Worm (Caenorhabditis elegans) whole organism, young adult: ENCODE results near the gene cest-2.2.

Experiments used
- C06A6.2 ChIP-seq: fragments of 200-800 bp; sonication (Bioruptor generic); conservative IDR thresholded peaks from 2 replicates; pipeline ENCODE4 v1.3.6; 2022; ENCODE audit warnings: missing genetic modification characterization, missing compliant biosample characterization
- D2030.7 ChIP-seq: fragments of 200-800 bp; sonication (Bioruptor generic); IDR thresholded peaks from 2 replicates; pipeline ENCODE4 v1.3.6; 2022; ENCODE audit warnings: missing genetic modification reagents, missing genetic modification characterization, missing compliant biosample characterization
- F22D6.2 ChIP-seq: sonication (generic microtip); optimal IDR thresholded peaks from 2 replicates; lab custom pipeline; 2016; ENCODE audit warnings: mild to moderate bottlenecking, missing genetic modification characterization, missing compliant biosample characterization
- F52B5.7 ChIP-seq: sonication (generic microtip); optimal IDR thresholded peaks from 2 replicates; lab custom pipeline; 2016; ENCODE audit warnings: mild to moderate bottlenecking, missing genetic modification characterization, missing compliant biosample characterization
- F57A8.1 ChIP-seq: fragments of 200-800 bp; sonication (Bioruptor generic); optimal IDR thresholded peaks from 2 replicates; lab custom pipeline; 2018; ENCODE audit warnings: mild to moderate bottlenecking, missing genetic modification characterization, moderate library complexity, missing compliant biosample characterization
- K12H6.12 ChIP-seq: fragments of 200-800 bp; sonication (Bioruptor generic); optimal IDR thresholded peaks from 2 replicates; lab custom pipeline; 2018; ENCODE audit warnings: mild to moderate bottlenecking, missing genetic modification characterization, missing compliant biosample characterization
- Y95B8A.8 ChIP-seq: fragments of 200-800 bp; sonication (Bioruptor generic); IDR thresholded peaks from 2 replicates; pipeline ENCODE4 v1.3.6; 2022; ENCODE audit warnings: missing genetic modification reagents, missing genetic modification characterization, missing compliant biosample characterization
- akir-1 ChIP-seq: fragments of 200-800 bp; sonication (Bioruptor generic); optimal IDR thresholded peaks from 2 replicates; lab custom pipeline; 2018; ENCODE audit warnings: mild to moderate bottlenecking, missing genetic modification characterization, moderate library complexity, missing compliant biosample characterization
- attf-5 ChIP-seq: fragments of 200-800 bp; sonication (Bioruptor generic); optimal IDR thresholded peaks from 2 replicates; lab custom pipeline; 2018; ENCODE audit warnings: mild to moderate bottlenecking, missing genetic modification characterization, missing compliant biosample characterization
- ccch-3 ChIP-seq: fragments of 200-800 bp; sonication (Bioruptor generic); optimal IDR thresholded peaks from 2 replicates; lab custom pipeline; 2018; ENCODE audit warnings: mild to moderate bottlenecking, missing genetic modification characterization, missing compliant biosample characterization
- cebp-1 ChIP-seq, 2 experiments: fragments of 200-800 bp in 1 of 2; sonication (Bioruptor generic) in 1 of 2; sonication (generic microtip) in 1 of 2; IDR thresholded peaks in 1 of 2; optimal IDR thresholded peaks in 1 of 2; 2 replicates each; pipeline versions ENCODE4 v1.3.6 to Lab custom; 2017 to 2022; ENCODE audit warnings: missing compliant biosample characterization in 2 of 2, missing genetic modification characterization in 2 of 2, mild to moderate bottlenecking in 1 of 2, missing genetic modification reagents in 1 of 2, moderate library complexity in 1 of 2
- ceh-40 ChIP-seq: fragments of 200-800 bp; sonication (Bioruptor generic); IDR thresholded peaks from 2 replicates; pipeline ENCODE4 v1.3.6; 2022; ENCODE audit warnings: missing genetic modification characterization, missing compliant biosample characterization
- ceh-79 ChIP-seq: sonication (generic microtip); optimal IDR thresholded peaks from 2 replicates; lab custom pipeline; 2017; ENCODE audit warnings: mild to moderate bottlenecking, missing genetic modification characterization, missing compliant biosample characterization
- dox-1 ChIP-seq: fragments of 200-800 bp; sonication (Bioruptor generic); IDR thresholded peaks from 2 replicates; pipeline ENCODE4 v1.3.6; 2022; ENCODE audit warnings: missing genetic modification reagents, missing genetic modification characterization, missing compliant biosample characterization
- dpl-1 ChIP-seq: fragments of 150-350 bp; optimal IDR thresholded peaks from 2 replicates; lab custom pipeline; 2014; ENCODE audit warnings: missing biosample characterization, missing genetic modification reagents, missing genetic modification characterization
- egl-44 ChIP-seq: fragments of 200-800 bp; sonication (Bioruptor generic); IDR thresholded peaks from 2 replicates; pipeline ENCODE4 v1.3.6; 2022; ENCODE audit warnings: missing genetic modification reagents, missing genetic modification characterization, missing compliant biosample characterization
- ets-4 ChIP-seq: fragments of 200-800 bp; sonication (Bioruptor generic); optimal IDR thresholded peaks from 2 replicates; lab custom pipeline; 2018; ENCODE audit warnings: mild to moderate bottlenecking, missing genetic modification characterization, missing compliant biosample characterization
- him-1 ChIP-seq: sonication (generic microtip); optimal IDR thresholded peaks from 2 replicates; lab custom pipeline; 2016; ENCODE audit warnings: missing genotype, missing genetic modification reagents, missing genetic modification characterization, missing compliant biosample characterization
- hmg-1.2 ChIP-seq: fragments of 200-800 bp; sonication (Bioruptor generic); IDR thresholded peaks from 2 replicates; pipeline ENCODE4 v1.3.6; 2022; ENCODE audit warnings: missing genetic modification reagents, missing genetic modification characterization, missing compliant biosample characterization
- hrde-1 ChIP-seq: sonication (generic microtip); optimal IDR thresholded peaks from 2 replicates; lab custom pipeline; 2016; ENCODE audit warnings: missing genetic modification characterization, mild to moderate bottlenecking, missing compliant biosample characterization, moderate library complexity, missing genotype, missing genetic modification reagents, borderline replicate concordance
- hsf-1 ChIP-seq: fragments of 200-800 bp; sonication (Bioruptor generic); IDR thresholded peaks from 2 replicates; pipeline ENCODE4 v1.3.6; 2022; ENCODE audit warnings: missing genetic modification reagents, missing genetic modification characterization, missing compliant biosample characterization
- lag-1 ChIP-seq: fragments of 200-800 bp; sonication (Bioruptor generic); IDR thresholded peaks from 2 replicates; pipeline ENCODE4 v1.3.6; 2022; ENCODE audit warnings: missing genetic modification reagents, missing genetic modification characterization, missing compliant biosample characterization
- let-607 ChIP-seq, 2 experiments: fragments of 200-800 bp in 1 of 2; sonication (Bioruptor generic) in 1 of 2; sonication (generic microtip) in 1 of 2; optimal IDR thresholded peaks; 2 replicates each; lab custom pipeline; 2016 to 2018; ENCODE audit warnings: mild to moderate bottlenecking in 2 of 2, missing compliant biosample characterization in 2 of 2, missing genetic modification characterization in 2 of 2, moderate library complexity in 2 of 2, missing genotype in 1 of 2
- lin-54 ChIP-seq: fragments of 200-800 bp; sonication (Bioruptor generic); optimal IDR thresholded peaks from 2 replicates; lab custom pipeline; 2018; ENCODE audit warnings: mild to moderate bottlenecking, missing genetic modification characterization, missing compliant biosample characterization
- lir-1 ChIP-seq: fragments of 200-800 bp; sonication (Bioruptor generic); conservative IDR thresholded peaks from 2 replicates; pipeline ENCODE4 v1.3.6; 2022; ENCODE audit warnings: missing genetic modification reagents, missing genetic modification characterization, missing compliant biosample characterization
- lsl-1 ChIP-seq: fragments of 200-800 bp; sonication (Bioruptor generic); optimal IDR thresholded peaks from 2 replicates; lab custom pipeline; 2018; ENCODE audit warnings: mild to moderate bottlenecking, missing genetic modification characterization, moderate library complexity, missing compliant biosample characterization
- madf-6 ChIP-seq: fragments of 200-800 bp; sonication (Bioruptor generic); IDR thresholded peaks from 2 replicates; pipeline ENCODE4 v1.3.6; 2022; ENCODE audit warnings: missing genetic modification reagents, missing genetic modification characterization, missing compliant biosample characterization
- mel-28 ChIP-seq: sonication (generic microtip); optimal IDR thresholded peaks from 2 replicates; lab custom pipeline; 2016; ENCODE audit warnings: borderline replicate concordance, mild to moderate bottlenecking, missing genetic modification characterization, missing compliant biosample characterization
- mes-4 ChIP-seq: sonication (generic microtip); optimal IDR thresholded peaks from 2 replicates; lab custom pipeline; 2016; ENCODE audit warnings: missing genotype, missing genetic modification characterization, missing compliant biosample characterization
- nhr-80 ChIP-seq: sonication (generic microtip); optimal IDR thresholded peaks from 2 replicates; lab custom pipeline; 2016; ENCODE audit warnings: missing genetic modification characterization, missing compliant biosample characterization
- pbrm-1 ChIP-seq: fragments of 200-800 bp; sonication (Bioruptor generic); IDR thresholded peaks from 2 replicates; pipeline ENCODE4 v1.3.6; 2022; ENCODE audit warnings: missing genetic modification reagents, missing genetic modification characterization, missing compliant biosample characterization
- snpc-1.3 ChIP-seq: sonication (generic microtip); optimal IDR thresholded peaks from 2 replicates; lab custom pipeline; 2017; ENCODE audit warnings: missing genetic modification characterization, mild to moderate bottlenecking, missing compliant biosample characterization, antibody characterized with exemption, moderate library complexity, missing genotype, missing genetic modification reagents; ENCODE audit not compliant: insufficient read depth
- somi-1 ChIP-seq: fragments of 200-800 bp; sonication (Bioruptor generic); optimal IDR thresholded peaks from 2 replicates; lab custom pipeline; 2018; ENCODE audit warnings: mild to moderate bottlenecking, missing genetic modification characterization, missing compliant biosample characterization
- tbx-9 ChIP-seq: sonication (generic microtip); optimal IDR thresholded peaks from 2 replicates; lab custom pipeline; 2016; ENCODE audit warnings: borderline replicate concordance, missing genetic modification characterization, inconsistent platforms, missing compliant biosample characterization
- unc-62 ChIP-seq: fragments of 150-350 bp; optimal IDR thresholded peaks from 2 replicates; lab custom pipeline; 2014; ENCODE audit warnings: missing biosample characterization, missing genetic modification reagents, missing genetic modification characterization
- zfh-2 ChIP-seq: fragments of 200-800 bp; sonication (Bioruptor generic); conservative IDR thresholded peaks from 2 replicates; pipeline ENCODE4 v1.3.6; 2022; ENCODE audit warnings: missing genetic modification reagents, missing genetic modification characterization, missing compliant biosample characterization

cest-2.2 gene

DNA sequence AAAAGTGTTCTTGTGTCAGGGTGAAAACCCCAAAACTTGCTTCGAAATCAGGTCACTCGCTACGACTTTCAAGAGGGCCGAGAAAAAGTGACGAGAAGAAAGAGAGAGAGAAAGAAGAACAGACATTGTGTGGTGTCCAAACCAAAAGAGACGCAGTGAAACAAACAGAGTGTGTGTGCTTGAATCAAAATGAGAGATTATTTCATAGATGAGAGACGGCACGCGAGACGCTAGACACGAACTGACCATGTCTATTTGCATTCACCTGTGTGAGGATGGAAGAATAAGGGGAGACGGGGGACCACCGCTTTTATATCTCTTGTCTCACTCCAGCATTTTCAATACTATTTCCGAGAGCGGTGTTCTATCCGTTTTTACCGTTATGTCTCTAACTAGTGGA is 39.0 kb downstream of the cest-2.2 start (continued):
- TF ChIP-seq him-1 (tag; lab: Kevin White, UChicago) (no peak), let-607 (tag; optimal IDR thresholded peaks at IDR 0.05; lab: Kevin White, UChicago) (no peak), lir-1 (GFP tag; lab: Robert Waterston, UW) (no peak), attf-5 (peak; percentile 22), hmg-1.2 (peak; percentile 89), lag-1 (GFP tag; lab: Robert Waterston, UW) (no peak), ets-4 (no peak), akir-1 (GFP tag; lab: Kevin White, UChicago) (no peak), mes-4 (tag; lab: Kevin White, UChicago) (no peak), ccch-3 (GFP tag; lab: Kevin White, UChicago) (no peak), F22D6.2 (tag; lab: Kevin White, UChicago) (no peak), D2030.7 (no peak), zfh-2 (0 out of 2 replicates have a peak, but pooled peaks have one; percentile 5), F57A8.1 (no peak), F52B5.7 (no peak), pbrm-1 (no peak), hsf-1 (GFP tag; lab: Robert Waterston, UW) (no peak), cebp-1 (GFP tag; IDR thresholded peaks at IDR 0.05; lab: Robert Waterston, UW) (no peak), cebp-1 (tag; optimal IDR thresholded peaks at IDR 0.05; lab: Kevin White, UChicago) (peak; percentile 62), dox-1 (GFP tag; lab: Robert Waterston, UW) (peak; percentile 30; the same call in 1 of the 2 replicates), ceh-40 (GFP tag; lab: Robert Waterston, UW) (no peak), egl-44 (GFP tag; lab: Robert Waterston, UW) (no peak), tbx-9 (tag; lab: Kevin White, UChicago) (no peak), unc-62 (GFP tag; lab: Kevin White, UChicago) (peak; percentile 24), K12H6.12 (tag; lab: Kevin White, UChicago) (peak; percentile 22)

DNA sequence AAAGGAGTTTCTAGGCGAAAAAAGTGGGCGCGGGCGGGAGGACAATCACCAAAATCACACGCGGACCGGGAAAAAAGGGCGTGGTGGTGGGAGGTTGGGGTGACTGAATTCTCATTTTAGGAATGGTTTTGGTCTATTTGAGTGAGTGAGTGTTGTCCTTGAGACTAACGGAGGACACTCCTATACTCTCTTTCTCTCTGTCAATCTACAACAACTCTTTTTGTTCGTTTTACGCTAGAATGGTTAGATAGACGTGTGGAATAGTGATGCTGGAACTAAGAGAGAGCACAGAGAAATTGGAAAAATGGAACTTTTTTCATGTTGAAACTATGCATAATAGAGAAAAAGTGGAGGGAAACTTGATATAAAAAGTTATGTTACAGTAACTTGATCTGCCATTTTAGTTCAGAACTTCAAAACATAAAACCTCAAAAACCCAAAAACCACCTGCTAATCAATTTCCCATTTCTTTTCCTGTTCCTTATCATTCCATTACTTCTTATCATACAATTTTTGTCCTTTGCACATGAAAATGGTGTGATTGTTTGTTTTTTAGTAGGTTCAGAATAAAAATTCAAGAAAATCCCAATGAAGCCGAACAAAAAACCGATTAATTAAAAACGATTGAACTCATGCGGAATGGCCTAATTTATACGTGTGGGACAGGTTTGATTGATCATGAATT is 40.3 kb downstream of the cest-2.2 start:
- TF ChIP-seq nhr-80 (tag; lab: Kevin White, UChicago) (peak; percentile 39), snpc-1.3 (no peak)

DNA sequence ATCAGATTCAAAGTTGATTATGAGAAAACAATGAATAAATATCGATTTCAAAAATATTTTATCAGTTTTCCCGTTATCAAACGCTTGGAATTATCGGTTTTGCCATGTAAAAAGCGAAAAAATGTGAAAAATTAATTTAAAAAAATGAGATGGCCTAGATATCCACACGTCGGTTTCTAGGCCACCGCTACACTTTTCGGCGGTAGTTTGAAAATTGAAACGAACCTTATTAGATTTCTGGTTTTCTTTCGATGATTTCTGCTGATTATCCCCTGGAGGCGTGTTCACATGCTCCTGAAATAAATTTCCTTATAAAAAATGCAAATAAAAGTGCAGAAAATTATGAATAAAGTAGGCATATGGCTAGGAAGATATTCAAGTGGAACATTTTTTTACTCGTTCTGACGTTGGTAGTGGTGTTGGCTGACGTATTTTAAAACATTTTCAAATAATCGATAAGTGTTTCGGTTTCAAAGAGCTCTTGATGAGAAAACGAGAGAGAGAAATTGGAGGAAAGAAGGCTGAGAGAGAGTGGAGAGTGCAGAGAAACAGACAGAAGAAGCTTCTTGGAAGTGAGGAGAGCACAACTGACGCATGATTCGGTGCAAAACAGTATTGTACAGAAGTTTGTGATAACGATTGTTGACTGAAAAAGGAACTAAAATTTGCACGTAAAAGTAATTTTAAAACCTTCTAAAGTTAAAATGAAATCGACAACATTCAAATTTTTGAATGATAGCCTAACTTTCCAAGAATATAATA is 42.0 kb downstream of the cest-2.2 start:
- TF ChIP-seq lsl-1 (GFP tag; lab: Kevin White, UChicago) = peak; percentile 17
- TF ChIP-seq lin-54 (GFP tag; lab: Kevin White, UChicago) = peak; percentile 65
- no peak for TF ChIP-seq mel-28 (tag; lab: Kevin White, UChicago)
- peak; percentile 4 for TF ChIP-seq dpl-1
- TF ChIP-seq hmg-1.2 = 0 out of 2 replicates have a peak, but pooled peaks have one; percentile 17

DNA sequence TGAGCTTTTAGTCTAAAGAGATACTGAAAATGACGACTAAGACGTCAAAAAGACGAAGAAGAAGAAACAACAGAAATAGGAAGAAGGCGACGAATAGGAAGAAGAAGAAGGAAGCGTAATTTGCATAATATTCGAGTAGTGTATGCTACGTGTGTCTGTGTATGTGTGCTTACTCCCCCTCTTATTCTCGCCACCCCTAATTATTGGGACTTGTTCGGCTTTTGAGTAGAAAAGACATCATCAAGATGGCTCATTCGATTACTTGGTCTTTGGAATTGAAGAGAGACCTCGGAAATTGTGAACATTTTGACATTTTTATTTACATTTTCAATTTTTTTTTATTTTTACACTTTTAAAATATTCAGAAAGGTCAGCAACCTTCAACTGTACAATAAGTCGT is 44.9 kb downstream of the cest-2.2 start:
- TF ChIP-seq hrde-1 (tag; lab: Kevin White, UChicago) (no peak), Y95B8A.8 (GFP tag; lab: Robert Waterston, UW) (no peak), somi-1 (GFP tag; lab: Kevin White, UChicago) (no peak), C06A6.2 (no peak), let-607 (tag; optimal IDR thresholded peaks at IDR 0.05; lab: Kevin White, UChicago) (no peak), ceh-79 (tag; lab: Kevin White, UChicago) (no peak), nhr-80 (tag; lab: Kevin White, UChicago) (no peak), D2030.7 (no peak), madf-6 (no peak)
